Fruit fly (Drosophila melanogaster): Measurements from ENCODE around the gene retm.
A peak's percentile ranks its signal among the peaks of the same experiment; 100 is the strongest.

The retm gene

dm6 chr2L:6463392-6463791, 7.7 kb upstream of the retm start (continued):
- no peak for TF ChIP-seq Sox15 (GFP tag; optimal IDR thresholded peaks at IDR 0.05)

dm6 chr2L:6462259-6462658, 6.5 kb upstream of the retm start:
- TF ChIP-seq fkh (GFP tag; optimal IDR thresholded peaks at IDR 0.05) (peak; percentile 79), OdsH (GFP tag; optimal IDR thresholded peaks at IDR 0.05) (no peak), Gug (GFP tag; IDR thresholded peaks at IDR 0.05) (no peak)

- TF ChIP-seq Met (GFP tag; optimal IDR thresholded peaks at IDR 0.05) (peak; percentile 9), svp (GFP tag) (peak; percentile 59), Smox (GFP tag; optimal IDR thresholded peaks at IDR 0.05) (no peak), spab (GFP tag; optimal IDR thresholded peaks at IDR 0.05) (no peak), fkh (GFP tag; optimal IDR thresholded peaks at IDR 0.05) (peak; percentile 70), Eip78C (GFP tag) (peak; percentile 68), Hr4 (GFP tag; optimal IDR thresholded peaks at IDR 0.05) (no peak), CG8119 (GFP tag; IDR thresholded peaks at IDR 0.05) (no peak), esn (GFP tag; optimal IDR thresholded peaks at IDR 0.05) (peak; percentile 14), CG3032 (tag; optimal IDR thresholded peaks at IDR 0.05) (no peak), CG31627 (GFP tag; optimal IDR thresholded peaks at IDR 0.05) (no peak), CG34406 (GFP tag; optimal IDR thresholded peaks at IDR 0.05) (no peak), vri (GFP tag; optimal IDR thresholded peaks at IDR 0.05) (peak; percentile 38), eg (GFP tag; IDR thresholded peaks at IDR 0.05) (no peak), lz (GFP tag; optimal IDR thresholded peaks at IDR 0.05) (no peak), topi (GFP tag; optimal IDR thresholded peaks at IDR 0.05) (no peak), CG3919 (GFP tag; optimal IDR thresholded peaks at IDR 0.05) (peak; percentile 2), salr (GFP tag; optimal IDR thresholded peaks at IDR 0.05) (no peak)
Measured at dm6 chr2L:6461497-6461896, 5.8 kb upstream of the retm start.

dm6 chr2L:6457583-6457982, 1.9 kb upstream of the retm start:
- peak; percentile 24 for TF ChIP-seq Sox14 (GFP tag; optimal IDR thresholded peaks at IDR 0.05)
- TF ChIP-seq svp (GFP tag) = peak; percentile 97
- no peak for TF ChIP-seq Eip75B (GFP tag; optimal IDR thresholded peaks at IDR 0.05)

- TF ChIP-seq OdsH (GFP tag; optimal IDR thresholded peaks at IDR 0.05) (peak; percentile 66), lz (GFP tag; optimal IDR thresholded peaks at IDR 0.05) (peak; percentile 57), CG34406 (GFP tag; optimal IDR thresholded peaks at IDR 0.05) (peak; percentile 29), Eip75B (GFP tag; optimal IDR thresholded peaks at IDR 0.05) (peak; percentile 44), dsx (GFP tag; optimal IDR thresholded peaks at IDR 0.05; ENCODE audit: poor library complexity, severe bottlenecking) (peak; percentile 2), Gug (GFP tag; IDR thresholded peaks at IDR 0.05) (peak; percentile 32; the same call in 1 of the 2 replicates), fd85E (GFP tag; optimal IDR thresholded peaks at IDR 0.05) (no peak), CG3032 (tag; optimal IDR thresholded peaks at IDR 0.05) (peak; percentile 58), salr (GFP tag; optimal IDR thresholded peaks at IDR 0.05) (no peak), Hr39 (GFP tag; optimal IDR thresholded peaks at IDR 0.05) (peak; percentile 67), pdm3 (GFP tag; optimal IDR thresholded peaks at IDR 0.05) (peak; percentile 63), Lpt (GFP tag; optimal IDR thresholded peaks at IDR 0.05) (no peak), CG8119 (GFP tag; IDR thresholded peaks at IDR 0.05) (no peak), achi (GFP tag; optimal IDR thresholded peaks at IDR 0.05) (peak; percentile 37), acj6 (GFP tag; optimal IDR thresholded peaks at IDR 0.05) (peak; percentile 60), Hr4 (GFP tag; optimal IDR thresholded peaks at IDR 0.05) (peak; percentile 63), CG7368 (GFP tag; optimal IDR thresholded peaks at IDR 0.05) (no peak), Met (GFP tag; optimal IDR thresholded peaks at IDR 0.05) (peak; percentile 17), fkh (GFP tag; optimal IDR thresholded peaks at IDR 0.05) (no peak), CG4318 (GFP tag; optimal IDR thresholded peaks at IDR 0.05) (no peak), Ets21C (GFP tag; optimal IDR thresholded peaks at IDR 0.05) (peak; percentile 63), Eip93F (GFP tag; optimal IDR thresholded peaks at IDR 0.05) (no peak), CG16779 (tag; optimal IDR thresholded peaks at IDR 0.05) (no peak), ss (GFP tag; optimal IDR thresholded peaks at IDR 0.05) (no peak), CG9139 (GFP tag; optimal IDR thresholded peaks at IDR 0.05) (no peak), topi (GFP tag; optimal IDR thresholded peaks at IDR 0.05) (peak; percentile 37), CG15336 (GFP tag; IDR thresholded peaks at IDR 0.05) (peak; percentile 45; the same call in 1 of the 2 replicates), CG32006 (GFP tag; optimal IDR thresholded peaks at IDR 0.05) (peak; percentile 50), svp (GFP tag) (peak; percentile 72), CG8632 (GFP tag; optimal IDR thresholded peaks at IDR 0.05) (peak; percentile 10), CG31627 (GFP tag; optimal IDR thresholded peaks at IDR 0.05) (peak; percentile 77), cyc (GFP tag; optimal IDR thresholded peaks at IDR 0.05) (peak; percentile 73), CG6792 (GFP tag; optimal IDR thresholded peaks at IDR 0.05) (peak; percentile 7), CG3919 (GFP tag; optimal IDR thresholded peaks at IDR 0.05) (peak; percentile 53)
Measured at dm6 chr2L:6455955-6456599, 348 bp upstream of the retm start, which contains the start of gene frj. Gene frj (plus strand): TSS chr2L:6456052.
